Worm (Caenorhabditis elegans) whole organism, late embryonic: ENCODE data around the gene srt-22.

Experiments
- C38D4.7 ChIP-seq: fragments of 200-800 bp; sonication (Bioruptor generic); optimal IDR thresholded peaks from 2 replicates; lab custom pipeline; 2018; ENCODE audit warnings: mild to moderate bottlenecking, missing genetic modification characterization, moderate library complexity, missing compliant biosample characterization
- F13H6.1 ChIP-seq: sonication (generic microtip); optimal IDR thresholded peaks from 2 replicates; lab custom pipeline; 2016; ENCODE audit warnings: missing genetic modification characterization, missing compliant biosample characterization
- K09A11.1 ChIP-seq: sonication (generic microtip); optimal IDR thresholded peaks from 2 replicates; lab custom pipeline; 2017; ENCODE audit warnings: antibody characterized with exemption, mild to moderate bottlenecking, missing genetic modification characterization, missing compliant biosample characterization; ENCODE audit not compliant: insufficient read depth
- T23F11.4 ChIP-seq: fragments of 200-800 bp; sonication (Bioruptor generic); optimal IDR thresholded peaks from 2 replicates; lab custom pipeline; 2018; ENCODE audit warnings: mild to moderate bottlenecking, missing genetic modification characterization, missing compliant biosample characterization
- ceh-14 ChIP-seq: sonication (generic microtip); optimal IDR thresholded peaks from 2 replicates; lab custom pipeline; 2016; ENCODE audit warnings: missing genotype, missing genetic modification characterization, missing compliant biosample characterization
- ceh-18 ChIP-seq: sonication (generic microtip); optimal IDR thresholded peaks from 2 replicates; lab custom pipeline; 2016; ENCODE audit warnings: missing genetic modification characterization, missing compliant biosample characterization
- ceh-19 ChIP-seq: fragments of 200-800 bp; sonication (Bioruptor generic); optimal IDR thresholded peaks from 2 replicates; lab custom pipeline; 2018; ENCODE audit warnings: mild to moderate bottlenecking, missing genetic modification characterization, missing compliant biosample characterization
- ceh-22 ChIP-seq: sonication (generic microtip); optimal IDR thresholded peaks from 2 replicates; lab custom pipeline; 2017; ENCODE audit warnings: missing biosample characterization, missing genetic modification characterization
- ceh-24 ChIP-seq: sonication (generic microtip); optimal IDR thresholded peaks from 2 replicates; lab custom pipeline; 2016; ENCODE audit warnings: mild to moderate bottlenecking, missing genetic modification characterization, missing compliant biosample characterization
- ceh-34 ChIP-seq: sonication (generic microtip); optimal IDR thresholded peaks from 2 replicates; lab custom pipeline; 2016; ENCODE audit warnings: mild to moderate bottlenecking, missing genetic modification characterization, missing compliant biosample characterization
- ceh-45 ChIP-seq: fragments of 200-800 bp; sonication (Bioruptor generic); IDR thresholded peaks from 2 replicates; pipeline ENCODE4 v1.3.6; 2022; ENCODE audit warnings: missing genetic modification reagents, missing genetic modification characterization, missing compliant biosample characterization
- ceh-48 ChIP-seq: sonication (generic microtip); optimal IDR thresholded peaks from 2 replicates; lab custom pipeline; 2016; ENCODE audit warnings: missing genetic modification characterization, inconsistent platforms, missing compliant biosample characterization
- ceh-6 ChIP-seq: fragments of 200-800 bp; sonication (Bioruptor generic); optimal IDR thresholded peaks from 2 replicates; lab custom pipeline; 2018; ENCODE audit warnings: mild to moderate bottlenecking, missing genetic modification characterization, missing compliant biosample characterization
- ceh-9 ChIP-seq: sonication (generic microtip); optimal IDR thresholded peaks from 2 replicates; lab custom pipeline; 2016; ENCODE audit warnings: mild to moderate bottlenecking, missing genetic modification characterization, inconsistent platforms, missing compliant biosample characterization
- elt-2 ChIP-seq: sonication (generic microtip); optimal IDR thresholded peaks from 2 replicates; lab custom pipeline; 2016; ENCODE audit warnings: missing genetic modification reagents, missing genetic modification characterization, missing compliant biosample characterization
- elt-4 ChIP-seq: sonication (generic microtip); optimal IDR thresholded peaks from 2 replicates; lab custom pipeline; 2016; ENCODE audit warnings: missing genetic modification characterization, missing compliant biosample characterization
- ets-4 ChIP-seq: sonication (generic microtip); optimal IDR thresholded peaks from 2 replicates; lab custom pipeline; 2016; ENCODE audit warnings: missing genetic modification characterization, missing compliant biosample characterization
- fax-1 ChIP-seq: sonication (generic microtip); optimal IDR thresholded peaks from 2 replicates; lab custom pipeline; 2016; ENCODE audit warnings: missing genotype, missing genetic modification characterization, missing compliant biosample characterization
- fkh-10 ChIP-seq: fragments of 150-350 bp; optimal IDR thresholded peaks from 2 replicates; lab custom pipeline; 2014; ENCODE audit warnings: missing biosample characterization, missing genetic modification reagents, missing genetic modification characterization
- fkh-6 ChIP-seq: sonication (generic microtip); optimal IDR thresholded peaks from 2 replicates; lab custom pipeline; 2016; ENCODE audit warnings: missing genetic modification characterization, missing compliant biosample characterization
- gmeb-2 ChIP-seq: sonication (generic microtip); optimal IDR thresholded peaks from 2 replicates; lab custom pipeline; 2016; ENCODE audit warnings: missing genetic modification characterization, inconsistent platforms, missing compliant biosample characterization
- hlh-13 ChIP-seq: fragments of 200-800 bp; sonication (Bioruptor generic); optimal IDR thresholded peaks from 2 replicates; lab custom pipeline; 2018; ENCODE audit warnings: mild to moderate bottlenecking, missing genetic modification characterization, missing compliant biosample characterization
- hlh-15 ChIP-seq: sonication (generic microtip); optimal IDR thresholded peaks from 2 replicates; lab custom pipeline; 2016; ENCODE audit warnings: missing genetic modification characterization, missing compliant biosample characterization
- hlh-30 ChIP-seq: sonication (generic microtip); optimal IDR thresholded peaks from 2 replicates; lab custom pipeline; 2017; ENCODE audit warnings: antibody characterized with exemption, missing genetic modification characterization, missing compliant biosample characterization; ENCODE audit not compliant: insufficient read depth
- hlh-8 ChIP-seq: sonication (generic microtip); optimal IDR thresholded peaks from 2 replicates; lab custom pipeline; 2016; ENCODE audit warnings: missing genotype, missing genetic modification characterization, missing compliant biosample characterization
- lin-11 ChIP-seq: fragments of 200-800 bp; sonication (Bioruptor generic); optimal IDR thresholded peaks from 2 replicates; lab custom pipeline; 2018; ENCODE audit warnings: mild to moderate bottlenecking, missing genetic modification characterization, missing compliant biosample characterization
- madf-2 ChIP-seq: sonication (generic microtip); optimal IDR thresholded peaks from 2 replicates; lab custom pipeline; 2017; ENCODE audit warnings: missing genetic modification characterization, missing compliant biosample characterization
- nfya-1 ChIP-seq: sonication (generic microtip); optimal IDR thresholded peaks from 2 replicates; lab custom pipeline; 2017; ENCODE audit warnings: missing genetic modification characterization, mild to moderate bottlenecking, missing compliant biosample characterization, antibody characterized with exemption, moderate library complexity
- nhr-11 ChIP-seq: fragments of 150-350 bp; optimal IDR thresholded peaks from 2 replicates; lab custom pipeline; 2014; ENCODE audit warnings: missing biosample characterization, missing genetic modification characterization
- npax-4 ChIP-seq: sonication (generic microtip); optimal IDR thresholded peaks from 2 replicates; lab custom pipeline; 2016; ENCODE audit warnings: missing genetic modification characterization, missing compliant biosample characterization
- odd-2 ChIP-seq: sonication (generic microtip); optimal IDR thresholded peaks from 2 replicates; lab custom pipeline; 2017; ENCODE audit warnings: antibody characterized with exemption, mild to moderate bottlenecking, missing genetic modification characterization, missing compliant biosample characterization
- pag-3 ChIP-seq: sonication (generic microtip); optimal IDR thresholded peaks from 2 replicates; lab custom pipeline; 2016; ENCODE audit warnings: missing compliant biosample characterization, missing genetic modification characterization, borderline replicate concordance
- pat-9 ChIP-seq: fragments of 200-800 bp; sonication (Bioruptor generic); optimal IDR thresholded peaks from 2 replicates; lab custom pipeline; 2018; ENCODE audit warnings: mild to moderate bottlenecking, missing genetic modification characterization, moderate library complexity, missing compliant biosample characterization
- pha-2 ChIP-seq: sonication (generic microtip); optimal IDR thresholded peaks from 2 replicates; lab custom pipeline; 2017; ENCODE audit warnings: mild to moderate bottlenecking, missing genetic modification characterization, missing compliant biosample characterization
- sdc-2 ChIP-seq: sonication (generic microtip); optimal IDR thresholded peaks from 2 replicates; lab custom pipeline; 2016; ENCODE audit warnings: missing genotype, missing genetic modification characterization, missing compliant biosample characterization
- sox-2 ChIP-seq: fragments of 200-800 bp; sonication (Bioruptor generic); IDR thresholded peaks from 2 replicates; pipeline ENCODE4 v1.3.6; 2022; ENCODE audit warnings: missing genetic modification reagents, missing genetic modification characterization, missing compliant biosample characterization
- tbx-2 ChIP-seq: sonication (generic microtip); optimal IDR thresholded peaks from 2 replicates; lab custom pipeline; 2016; ENCODE audit warnings: missing genetic modification characterization, missing compliant biosample characterization
- ttx-3 ChIP-seq: sonication (generic microtip); optimal IDR thresholded peaks from 2 replicates; lab custom pipeline; 2016; ENCODE audit warnings: missing genetic modification reagents, missing genetic modification characterization, missing compliant biosample characterization

srt-22 gene

ce11 chrV:15285984-15286383, 29.7 kb downstream of the srt-22 start:
- TF ChIP-seq ceh-24 (no peak), elt-2 (tag; lab: Kevin White, UChicago) (peak; percentile 57), hlh-13 (GFP tag; lab: Kevin White, UChicago) (no peak)

DNA sequence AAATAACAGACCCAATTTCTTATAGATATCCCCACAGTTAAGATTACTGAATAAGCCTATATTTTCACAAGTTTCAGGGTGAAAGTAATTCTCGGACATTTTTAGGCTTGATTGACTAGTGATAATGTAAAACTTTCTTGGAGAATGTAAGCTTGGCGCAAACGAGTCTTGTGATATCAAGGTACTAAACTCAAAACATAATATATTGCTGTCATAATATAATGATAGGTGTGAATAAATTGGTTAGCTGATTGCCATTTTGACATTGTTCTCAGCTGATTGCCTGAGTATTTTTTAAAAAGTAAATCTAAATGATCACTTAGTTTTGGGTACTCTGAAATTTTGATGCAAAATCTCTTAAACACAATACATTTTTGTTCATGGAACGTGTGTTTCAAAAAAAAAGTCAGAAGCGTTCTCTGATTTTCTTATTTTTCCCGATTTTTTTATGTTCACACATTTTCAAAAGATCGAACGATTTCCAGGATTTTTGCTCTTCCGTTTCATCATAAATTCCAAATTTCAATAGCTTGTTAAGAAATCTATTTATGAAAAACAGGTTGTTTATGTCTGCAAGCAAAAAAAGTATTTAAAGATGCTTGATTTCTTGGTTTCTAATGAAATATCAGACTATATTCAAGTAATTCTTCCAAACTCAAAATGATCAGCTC, 34.3 kb downstream of the srt-22 start, which contains the start of the genes srw-19 and srx-51:
Gene srw-19, minus strand, starts transcription at position 101 of the 671 bp plus-strand sequence.
Gene srx-51, plus strand, starts transcription at position 621 of the 671 bp plus-strand sequence.
- TF ChIP-seq gmeb-2 = no peak
- no peak for TF ChIP-seq elt-4 (tag; lab: Kevin White, UChicago)
- no peak for TF ChIP-seq hlh-8 (tag; lab: Kevin White, UChicago)
- TF ChIP-seq ceh-18 (tag; lab: Kevin White, UChicago) = no peak
- no peak for TF ChIP-seq ceh-22 (tag; lab: Kevin White, UChicago)
- TF ChIP-seq odd-2 (tag; lab: Kevin White, UChicago) = no peak
- TF ChIP-seq madf-2 (tag; lab: Kevin White, UChicago) = no peak
- TF ChIP-seq fax-1 (tag; lab: Kevin White, UChicago) = no peak
- TF ChIP-seq F13H6.1 = no peak
- no peak for TF ChIP-seq ets-4 (tag; lab: Kevin White, UChicago)
- no peak for TF ChIP-seq ceh-14
- TF ChIP-seq nhr-11 (tag; lab: Kevin White, UChicago) = no peak
- no peak for TF ChIP-seq fkh-6 (tag; lab: Kevin White, UChicago)
- TF ChIP-seq ttx-3 = no peak
- no peak for TF ChIP-seq nfya-1 (tag; lab: Kevin White, UChicago)
- TF ChIP-seq C38D4.7 (GFP tag; lab: Kevin White, UChicago) = no peak
- TF ChIP-seq sdc-2 = no peak
- no peak for TF ChIP-seq K09A11.1 (tag; lab: Kevin White, UChicago)

ce11 chrV:15276915-15277314, 38.8 kb downstream of the srt-22 start, which contains the start of gene srw-17:
srw-17 (minus strand) TSS chrV:15277015.
- no peak for TF ChIP-seq pat-9 (tag; lab: Kevin White, UChicago)
- TF ChIP-seq hlh-15 (tag; lab: Kevin White, UChicago) = no peak

ce11 chrV:15274757-15275156, 41.0 kb downstream of the srt-22 start, which contains the start of gene srw-16:
srw-16 (minus strand) TSS chrV:15274857.
- TF ChIP-seq ceh-6 (GFP tag; lab: Kevin White, UChicago) (no peak), T23F11.4 (GFP tag; lab: Kevin White, UChicago) (no peak), npax-4 (tag; lab: Kevin White, UChicago) (no peak), pat-9 (tag; lab: Kevin White, UChicago) (no peak), hlh-30 (tag; lab: Kevin White, UChicago) (no peak), F13H6.1 (no peak), fkh-10 (no peak)

DNA sequence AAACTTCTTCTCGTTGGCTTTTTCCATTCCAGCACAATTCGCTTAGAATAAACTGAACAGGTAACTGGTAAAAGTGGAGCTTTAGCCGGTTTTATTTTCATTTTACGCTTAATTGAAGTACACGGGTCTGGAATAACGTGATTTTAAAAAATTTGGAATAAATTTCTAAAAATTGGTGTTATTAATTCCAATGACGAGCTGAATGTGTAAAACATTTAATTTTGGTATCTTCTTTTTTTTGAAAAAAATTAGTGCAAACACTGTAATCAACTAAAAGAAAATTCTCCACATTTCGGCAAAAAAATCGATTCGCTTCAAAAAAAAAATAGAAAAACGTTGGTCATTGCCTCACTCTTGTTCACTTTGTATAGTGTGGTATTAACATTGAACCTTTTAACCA, 43.5 kb downstream of the srt-22 start, which contains the start of gene T10H4.4:
Gene T10H4.4, minus strand, starts transcription at position 101 of the 400 bp plus-strand sequence.
- no peak for TF ChIP-seq ceh-19 (GFP tag; lab: Kevin White, UChicago)
- TF ChIP-seq ceh-34 (tag; lab: Kevin White, UChicago) = no peak
- no peak for TF ChIP-seq ceh-6 (GFP tag; lab: Kevin White, UChicago)
- TF ChIP-seq fkh-10 = no peak
- no peak for TF ChIP-seq hlh-8 (tag; lab: Kevin White, UChicago)
- no peak for TF ChIP-seq K09A11.1 (tag; lab: Kevin White, UChicago)
- no peak for TF ChIP-seq ceh-18 (tag; lab: Kevin White, UChicago)
- TF ChIP-seq ceh-48 = no peak
- no peak for TF ChIP-seq sox-2 (GFP tag; lab: Robert Waterston, UW)
- TF ChIP-seq lin-11 = no peak
- TF ChIP-seq tbx-2 (tag; lab: Kevin White, UChicago) = no peak
- no peak for TF ChIP-seq ttx-3
- TF ChIP-seq ceh-9 (tag; lab: Kevin White, UChicago) = no peak
- TF ChIP-seq pag-3 (tag; lab: Kevin White, UChicago) = no peak
- TF ChIP-seq hlh-15 (tag; lab: Kevin White, UChicago) = no peak
- no peak for TF ChIP-seq pat-9 (tag; lab: Kevin White, UChicago)
- TF ChIP-seq madf-2 (tag; lab: Kevin White, UChicago) = no peak
- TF ChIP-seq ceh-24 = no peak
- TF ChIP-seq ceh-45 (GFP tag; lab: Robert Waterston, UW) = no peak
- no peak for TF ChIP-seq pha-2
- TF ChIP-seq, all 69 proteins: peak for 0
